Worm (Caenorhabditis elegans) whole organism, L4 larva: ENCODE measurements around the gene T14B4.9.

ENCODE experiments used
- D1046.2 ChIP-seq: fragments of 200-800 bp; sonication (Bioruptor generic); IDR thresholded peaks from 2 replicates; pipeline ENCODE4 v1.3.6; 2022; ENCODE audit warnings: missing genetic modification characterization, missing compliant biosample characterization
- F26F4.8 ChIP-seq: fragments of 200-800 bp; sonication (Bioruptor generic); conservative IDR thresholded peaks from 2 replicates; pipeline ENCODE4 v1.3.6; 2022; ENCODE audit warnings: missing genetic modification characterization, missing compliant biosample characterization
- Y105C5A.15 ChIP-seq: fragments of 200-800 bp; sonication (Bioruptor generic); IDR thresholded peaks from 2 replicates; pipeline ENCODE4 v1.3.6; 2022; ENCODE audit warnings: missing genetic modification characterization, missing compliant biosample characterization
- ZK337.2 ChIP-seq: fragments of 200-800 bp; sonication (Bioruptor generic); IDR thresholded peaks from 2 replicates; pipeline ENCODE4 v1.3.6; 2022; ENCODE audit warnings: missing genetic modification reagents, missing genetic modification characterization, missing compliant biosample characterization
- arid-1 ChIP-seq: fragments of 200-800 bp; sonication (Bioruptor generic); conservative IDR thresholded peaks from 2 replicates; pipeline ENCODE4 v1.3.6; 2022; ENCODE audit warnings: missing genetic modification reagents, missing genetic modification characterization, missing compliant biosample characterization
- ceh-20 ChIP-seq: fragments of 200-800 bp; sonication (Bioruptor generic); IDR thresholded peaks from 2 replicates; pipeline ENCODE4 v1.3.6; 2022; ENCODE audit warnings: missing genetic modification reagents, missing genetic modification characterization, missing compliant biosample characterization
- ceh-28 ChIP-seq: fragments of 150-350 bp; optimal IDR thresholded peaks from 2 replicates; lab custom pipeline; 2014; ENCODE audit warnings: missing biosample characterization, missing genetic modification reagents, missing genetic modification characterization
- ceh-82 ChIP-seq: sonication (generic microtip); optimal IDR thresholded peaks from 2 replicates; lab custom pipeline; 2017; ENCODE audit warnings: missing biosample characterization, missing genetic modification characterization
- daf-16 ChIP-seq, 3 experiments: sonication (generic microtip); optimal IDR thresholded peaks; 2 replicates each; lab custom pipeline; 2016 to 2017; ENCODE audit warnings: missing genetic modification characterization in 3 of 3, missing genetic modification reagents in 3 of 3, mild to moderate bottlenecking in 2 of 3, missing compliant biosample characterization in 2 of 3, missing biosample characterization in 1 of 3, moderate library complexity in 1 of 3
- daf-8 ChIP-seq: fragments of 200-800 bp; sonication (Bioruptor generic); IDR thresholded peaks from 2 replicates; pipeline ENCODE4 v1.3.6; 2022; ENCODE audit warnings: missing genetic modification characterization, missing compliant biosample characterization
- dmd-6 ChIP-seq: fragments of 200-800 bp; sonication (Bioruptor generic); IDR thresholded peaks from 2 replicates; pipeline ENCODE4 v1.3.6; 2022; ENCODE audit warnings: missing genetic modification reagents, missing genetic modification characterization, missing compliant biosample characterization
- dpl-1 ChIP-seq: fragments of 150-350 bp; optimal IDR thresholded peaks from 2 replicates; lab custom pipeline; 2014; ENCODE audit warnings: missing biosample characterization, missing genetic modification reagents, missing genetic modification characterization
- dve-1 ChIP-seq: sonication (generic microtip); optimal IDR thresholded peaks from 2 replicates; lab custom pipeline; 2017; ENCODE audit warnings: antibody characterized with exemption, mild to moderate bottlenecking, missing genetic modification characterization, missing compliant biosample characterization; ENCODE audit not compliant: insufficient read depth
- egl-27 ChIP-seq: sonication (generic microtip); optimal IDR thresholded peaks from 3 replicates; lab custom pipeline; 2017; ENCODE audit warnings: missing biosample characterization, missing genetic modification reagents, missing genetic modification characterization
- egl-43 ChIP-seq: fragments of 200-800 bp; sonication (Bioruptor generic); IDR thresholded peaks from 2 replicates; pipeline ENCODE4 v1.3.6; 2022; ENCODE audit warnings: missing genetic modification reagents, missing genetic modification characterization, missing compliant biosample characterization
- fkh-10 ChIP-seq: fragments of 150-350 bp; optimal IDR thresholded peaks from 2 replicates; lab custom pipeline; 2014; ENCODE audit warnings: missing biosample characterization, missing genetic modification reagents, missing genetic modification characterization
- gei-8 ChIP-seq: fragments of 200-800 bp; sonication (Bioruptor generic); optimal IDR thresholded peaks from 2 replicates; lab custom pipeline; 2018; ENCODE audit warnings: mild to moderate bottlenecking, missing genetic modification characterization, missing compliant biosample characterization
- hlh-11 ChIP-seq: fragments of 200-800 bp; sonication (Bioruptor generic); optimal IDR thresholded peaks from 2 replicates; lab custom pipeline; 2018; ENCODE audit warnings: mild to moderate bottlenecking, missing genetic modification characterization, missing compliant biosample characterization
- hlh-30 ChIP-seq: sonication (generic microtip); optimal IDR thresholded peaks from 2 replicates; lab custom pipeline; 2017; ENCODE audit warnings: antibody characterized with exemption, mild to moderate bottlenecking, missing genetic modification characterization, missing compliant biosample characterization; ENCODE audit not compliant: insufficient read depth
- lim-7 ChIP-seq: fragments of 200-800 bp; sonication (Bioruptor generic); IDR thresholded peaks from 2 replicates; pipeline ENCODE4 v1.3.6; 2022; ENCODE audit warnings: missing genetic modification characterization, missing compliant biosample characterization
- lin-13 ChIP-seq: fragments of 150-350 bp; optimal IDR thresholded peaks from 2 replicates; lab custom pipeline; 2014; ENCODE audit warnings: missing biosample characterization, missing genetic modification reagents, missing genetic modification characterization
- lin-39 ChIP-seq: fragments of 150-350 bp; optimal IDR thresholded peaks from 2 replicates; lab custom pipeline; 2014; ENCODE audit warnings: missing biosample characterization, missing genetic modification reagents, missing genetic modification characterization
- lsy-2 ChIP-seq, 2 experiments: fragments of 150-350 bp in 1 of 2; sonication (generic microtip) in 1 of 2; optimal IDR thresholded peaks; 2 replicates each; lab custom pipeline; 2014 to 2017; ENCODE audit warnings: missing biosample characterization in 2 of 2, missing genetic modification characterization in 2 of 2
- madf-5 ChIP-seq, 2 experiments: fragments of 200-800 bp; sonication (Bioruptor generic); IDR thresholded peaks; 2 replicates each; pipeline ENCODE4 v1.3.6; 2022; ENCODE audit warnings: missing compliant biosample characterization in 2 of 2, missing genetic modification characterization in 2 of 2
- mdt-29 ChIP-seq: fragments of 200-800 bp; sonication (Bioruptor generic); IDR thresholded peaks from 2 replicates; pipeline ENCODE4 v1.3.6; 2022; ENCODE audit warnings: missing genetic modification reagents, missing genetic modification characterization, missing compliant biosample characterization
- mes-2 ChIP-seq: sonication (generic microtip); optimal IDR thresholded peaks from 2 replicates; lab custom pipeline; 2016; ENCODE audit warnings: missing genotype, mild to moderate bottlenecking, missing genetic modification characterization, missing compliant biosample characterization; ENCODE audit not compliant: poor library complexity, severe bottlenecking
- mxl-3 ChIP-seq: fragments of 200-800 bp; sonication (Bioruptor generic); optimal IDR thresholded peaks from 2 replicates; lab custom pipeline; 2018; ENCODE audit warnings: mild to moderate bottlenecking, missing genetic modification characterization, missing compliant biosample characterization
- nhr-76 ChIP-seq: fragments of 150-350 bp; optimal IDR thresholded peaks from 2 replicates; lab custom pipeline; 2014; ENCODE audit warnings: missing biosample characterization, missing genetic modification characterization
- pha-4 ChIP-seq, 2 experiments: fragments of 150-350 bp in 1 of 2; fragments of 200-800 bp in 1 of 2; sonication (Bioruptor generic) in 1 of 2; IDR thresholded peaks in 1 of 2; optimal IDR thresholded peaks in 1 of 2; 2 replicates each; pipeline versions ENCODE4 v1.3.6 to Lab custom; 2014 to 2022; ENCODE audit warnings: missing genetic modification characterization in 2 of 2, missing genetic modification reagents in 2 of 2, missing biosample characterization in 1 of 2, missing compliant biosample characterization in 1 of 2
- pqm-1 ChIP-seq: sonication (generic microtip); optimal IDR thresholded peaks from 2 replicates; lab custom pipeline; 2017; ENCODE audit warnings: missing biosample characterization, missing genetic modification characterization
- tag-97 ChIP-seq: fragments of 200-800 bp; sonication (Bioruptor generic); IDR thresholded peaks from 2 replicates; pipeline ENCODE4 v1.3.6; 2022; ENCODE audit warnings: missing genetic modification characterization, missing compliant biosample characterization
- tra-1 ChIP-seq: fragments of 200-800 bp; sonication (Bioruptor generic); IDR thresholded peaks from 2 replicates; pipeline ENCODE4 v1.3.6; 2022; ENCODE audit warnings: missing genetic modification reagents, missing genetic modification characterization, missing compliant biosample characterization
- unc-62 ChIP-seq, 3 experiments: fragments of 150-350 bp in 1 of 3; sonication (generic microtip); optimal IDR thresholded peaks in 2 of 3; peaks in 1 of 3; 1 replicate in 1 of 3; 2 replicates in 2 of 3; lab custom pipeline; 2014 to 2017; ENCODE audit warnings: missing biosample characterization in 3 of 3, missing genetic modification characterization in 3 of 3, missing genetic modification reagents in 3 of 3, missing genotype in 1 of 3
- zag-1 ChIP-seq: fragments of 150-350 bp; optimal IDR thresholded peaks from 2 replicates; lab custom pipeline; 2014; ENCODE audit warnings: missing biosample characterization, missing genetic modification characterization
- zfp-3 ChIP-seq: fragments of 200-800 bp; sonication (Bioruptor generic); conservative IDR thresholded peaks from 2 replicates; pipeline ENCODE4 v1.3.6; 2022; ENCODE audit warnings: missing genetic modification reagents, missing genetic modification characterization, missing compliant biosample characterization
- zip-2 ChIP-seq: fragments of 150-350 bp; optimal IDR thresholded peaks from 2 replicates; lab custom pipeline; 2014; ENCODE audit warnings: missing biosample characterization, missing genetic modification characterization
- ztf-11 ChIP-seq: fragments of 150-350 bp; optimal IDR thresholded peaks from 2 replicates; lab custom pipeline; 2014; ENCODE audit warnings: missing biosample characterization, missing genetic modification characterization
- ztf-7 ChIP-seq: fragments of 150-350 bp; optimal IDR thresholded peaks from 2 replicates; lab custom pipeline; 2014; ENCODE audit warnings: missing biosample characterization, missing genetic modification characterization

T14B4.9 gene

ce11 chrII:6781983-6782382 is 48.4 kb upstream of the T14B4.9 start:
- TF ChIP-seq mxl-3 (GFP tag; lab: Kevin White, UChicago), result no peak
- TF ChIP-seq fkh-10 (GFP tag; lab: Kevin White, UChicago), result no peak
- peak in 1 of 2 experiments; percentile 7 for TF ChIP-seq lsy-2 (tag; optimal IDR thresholded peaks at IDR 0.05; lab: Kevin White, UChicago)
- no peak for TF ChIP-seq pha-4 (GFP tag; IDR thresholded peaks at IDR 0.05; lab: Robert Waterston, UW)
- no peak for TF ChIP-seq pha-4 (tag; optimal IDR thresholded peaks at IDR 0.05; lab: Kevin White, UChicago)
- TF ChIP-seq unc-62 (GFP tag; optimal IDR thresholded peaks at IDR 0.05 in 1 of 2; lab: Kevin White, UChicago), result peak in 1 of 2 experiments; percentile 60
- TF ChIP-seq unc-62 (tag; optimal IDR thresholded peaks at IDR 0.05; lab: Kevin White, UChicago), result no peak
- no peak for TF ChIP-seq lin-39
- TF ChIP-seq gei-8 (GFP tag; lab: Kevin White, UChicago), result no peak

- TF ChIP-seq ceh-82 (tag; lab: Kevin White, UChicago) (no peak), zag-1 (tag; lab: Kevin White, UChicago) (no peak), hlh-11 (peak; percentile 60), arid-1 (GFP tag; lab: Robert Waterston, UW) (no peak), egl-43 (GFP tag; lab: Robert Waterston, UW) (no peak), nhr-76 (tag; lab: Kevin White, UChicago) (no peak), F26F4.8 (GFP tag; lab: Robert Waterston, UW) (no peak), fkh-10 (GFP tag; lab: Kevin White, UChicago) (no peak), ZK337.2 (GFP tag; lab: Robert Waterston, UW) (no peak), tag-97 (GFP tag; lab: Robert Waterston, UW) (no peak), D1046.2 (GFP tag; lab: Robert Waterston, UW) (no peak), Y105C5A.15 (GFP tag; lab: Robert Waterston, UW) (no peak), lin-13 (no peak), zip-2 (tag; lab: Kevin White, UChicago) (no peak), hlh-30 (tag; lab: Kevin White, UChicago) (peak; percentile 18), daf-8 (GFP tag; lab: Robert Waterston, UW) (no peak), mes-2 (tag; lab: Kevin White, UChicago) (no peak), ztf-11 (tag; lab: Kevin White, UChicago) (no peak), pqm-1 (peak; percentile 4), ztf-7 (no peak), unc-62 (GFP tag; optimal IDR thresholded peaks at IDR 0.05 in 1 of 2; lab: Kevin White, UChicago) (peak in 1 of 2 experiments; percentile 55), unc-62 (tag; optimal IDR thresholded peaks at IDR 0.05; lab: Kevin White, UChicago) (no peak), ceh-20 (GFP tag; lab: Robert Waterston, UW) (no peak), egl-27 (tag; lab: Kevin White, UChicago) (no peak), madf-5 (GFP tag; IDR thresholded peaks at IDR 0.05; lab: Robert Waterston, UW) (no peak), lim-7 (GFP tag; lab: Robert Waterston, UW) (no peak), pha-4 (GFP tag; IDR thresholded peaks at IDR 0.05; lab: Robert Waterston, UW) (no peak), pha-4 (tag; optimal IDR thresholded peaks at IDR 0.05; lab: Kevin White, UChicago) (no peak), daf-16 (GFP tag; optimal IDR thresholded peaks at IDR 0.05; lab: Kevin White, UChicago) (no peak), daf-16 (tag; optimal IDR thresholded peaks at IDR 0.05; lab: Kevin White, UChicago) (peak; percentile 89), tra-1 (GFP tag; lab: Robert Waterston, UW) (0 out of 2 replicates have a peak, but pooled peaks have one; percentile 17), zfp-3 (no peak), dmd-6 (GFP tag; lab: Robert Waterston, UW) (peak; percentile 46; the same call in 1 of the 2 replicates), ceh-28 (tag; lab: Kevin White, UChicago) (no peak), dpl-1 (GFP tag; lab: Kevin White, UChicago) (no peak), mdt-29 (GFP tag; lab: Robert Waterston, UW) (peak; percentile 59; the same call in 1 of the 2 replicates), dve-1 (tag; lab: Kevin White, UChicago) (peak; percentile 31)
Measured at ce11 chrII:6781231-6781630, 47.6 kb upstream of the T14B4.9 start.
